Worm (Caenorhabditis elegans): ENCODE measurements around the gene srt-23.

DNA sequence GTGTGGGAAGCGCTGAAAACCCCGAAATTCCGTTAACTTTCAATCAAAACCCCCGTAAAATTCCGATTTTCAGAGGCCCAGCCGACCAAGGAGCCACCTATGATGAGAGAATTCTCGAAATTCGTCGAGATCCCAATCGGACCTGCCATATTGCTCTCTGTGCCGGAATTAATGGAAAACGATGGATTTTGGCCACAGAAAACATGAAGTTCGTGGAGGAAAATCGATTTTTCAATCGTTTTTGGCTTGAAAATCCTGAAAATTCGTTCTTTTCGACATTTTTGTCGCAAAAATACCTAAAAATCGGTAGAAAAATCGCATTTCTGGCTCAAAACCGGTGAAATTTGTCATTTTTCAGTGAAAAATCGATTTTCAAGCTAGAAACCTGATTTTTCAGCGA, 17.1 kb downstream of the srt-23 start:
- TF ChIP-seq ZK546.5 (tag; optimal IDR thresholded peaks at IDR 0.05): no peak
- no peak for TF ChIP-seq mdl-1 (tag; optimal IDR thresholded peaks at IDR 0.05)
- no peak for TF ChIP-seq ceh-82 (tag; optimal IDR thresholded peaks at IDR 0.05)
- TF ChIP-seq elt-3 (tag; optimal IDR thresholded peaks at IDR 0.05): no peak
- no peak for TF ChIP-seq lin-39 (tag; optimal IDR thresholded peaks at IDR 0.05)
- no peak for TF ChIP-seq skn-1 (tag; optimal IDR thresholded peaks at IDR 0.05)
- TF ChIP-seq unc-62 (GFP tag; optimal IDR thresholded peaks at IDR 0.05): no peak
- no peak for TF ChIP-seq nhr-237 (tag; optimal IDR thresholded peaks at IDR 0.05)
- no peak for TF ChIP-seq eor-1 (tag; optimal IDR thresholded peaks at IDR 0.05)
- TF ChIP-seq unc-39 (tag; optimal IDR thresholded peaks at IDR 0.05): no peak
